Worm (Caenorhabditis elegans) whole organism, mixed stage, embryonic: ENCODE measurements around the gene dhhc-5.

Source experiments
- elt-3 ChIP-seq: fragments of 150-350 bp; optimal IDR thresholded peaks from 2 replicates; lab custom pipeline; 2014; ENCODE audit warnings: missing biosample characterization, missing genetic modification characterization
- flh-1 ChIP-seq: fragments of 200-800 bp; sonication (Bioruptor generic); optimal IDR thresholded peaks from 2 replicates; lab custom pipeline; 2018; ENCODE audit warnings: mild to moderate bottlenecking, missing genetic modification characterization, moderate library complexity, missing compliant biosample characterization
- lin-13 ChIP-seq: fragments of 150-350 bp; optimal IDR thresholded peaks from 2 replicates; lab custom pipeline; 2014; ENCODE audit warnings: missing biosample characterization, missing genetic modification characterization
- nhr-12 ChIP-seq: fragments of 150-350 bp; optimal IDR thresholded peaks from 2 replicates; lab custom pipeline; 2014; ENCODE audit warnings: missing biosample characterization, missing genetic modification characterization
- snpc-4 ChIP-seq: fragments of 150-350 bp; optimal IDR thresholded peaks from 2 replicates; lab custom pipeline; 2014; ENCODE audit warnings: missing biosample characterization, missing genetic modification characterization
- unc-39 ChIP-seq: fragments of 150-350 bp; optimal IDR thresholded peaks from 2 replicates; lab custom pipeline; 2014; ENCODE audit warnings: missing biosample characterization, missing genetic modification characterization

DNA sequence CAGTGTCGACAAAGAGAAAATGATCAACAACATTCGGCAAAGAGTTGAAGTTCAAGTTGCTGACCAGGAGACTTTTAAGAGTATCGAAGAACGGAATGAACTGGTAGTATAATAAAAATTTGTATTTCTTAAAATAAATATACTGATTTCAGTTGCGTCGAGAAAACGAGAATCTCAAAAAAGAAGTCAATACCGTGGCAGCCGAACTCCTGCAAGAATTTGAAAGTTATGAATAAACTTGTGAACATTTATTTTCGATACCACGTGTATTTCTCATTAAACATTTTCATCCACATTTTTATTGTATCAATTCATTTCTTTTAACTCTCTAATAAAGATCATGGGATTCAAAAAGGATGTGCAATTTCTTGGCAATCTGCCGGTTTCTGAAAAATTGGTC lies 21.1 kb upstream of the dhhc-5 start, which contains the start of gene K04C2.8:
- TF ChIP-seq nhr-12 (tag; lab: Kevin White, UChicago) (no peak), unc-39 (tag; lab: Kevin White, UChicago) (no peak), elt-3 (tag; lab: Kevin White, UChicago) (no peak), lin-13 (no peak), snpc-4 (tag; lab: Kevin White, UChicago) (no peak), flh-1 (GFP tag; lab: Kevin White, UChicago) (no peak)
